Worm (Caenorhabditis elegans) whole organism, early embryonic: ENCODE measurements around the gene F55B11.4.

Source experiments
- ama-1 ChIP-seq: fragments of 150-350 bp; optimal IDR thresholded peaks from 2 replicates; lab custom pipeline; 2014
- ceh-13 ChIP-seq: fragments of 200-800 bp; sonication (Bioruptor generic); optimal IDR thresholded peaks from 2 replicates; lab custom pipeline; 2018; ENCODE audit warnings: mild to moderate bottlenecking, missing genetic modification characterization, missing compliant biosample characterization
- ceh-36 ChIP-seq: sonication (generic microtip); optimal IDR thresholded peaks from 2 replicates; lab custom pipeline; 2016; ENCODE audit warnings: missing genetic modification characterization, inconsistent platforms, missing compliant biosample characterization
- ets-7 ChIP-seq: sonication (generic microtip); optimal IDR thresholded peaks from 2 replicates; lab custom pipeline; 2016; ENCODE audit warnings: missing genotype, missing genetic modification characterization, missing compliant biosample characterization
- hmbx-1 ChIP-seq: sonication (generic microtip); optimal IDR thresholded peaks from 2 replicates; lab custom pipeline; 2016; ENCODE audit warnings: mild to moderate bottlenecking, missing genetic modification characterization, missing compliant biosample characterization
- hmg-4 ChIP-seq: fragments of 200-800 bp; sonication (Bioruptor generic); optimal IDR thresholded peaks from 2 replicates; lab custom pipeline; 2018; ENCODE audit warnings: mild to moderate bottlenecking, missing genetic modification characterization, missing compliant biosample characterization
- scrt-1 ChIP-seq: fragments of 200-800 bp; sonication (Bioruptor generic); IDR thresholded peaks from 2 replicates; pipeline ENCODE4 v1.3.6; 2022; ENCODE audit warnings: missing genetic modification characterization, missing compliant biosample characterization
- tbx-11 ChIP-seq: fragments of 200-800 bp; sonication (Bioruptor generic); IDR thresholded peaks from 2 replicates; pipeline ENCODE4 v1.3.6; 2022; ENCODE audit warnings: missing genetic modification characterization, missing compliant biosample characterization
- tbx-37 ChIP-seq: fragments of 200-800 bp; sonication (Bioruptor generic); conservative IDR thresholded peaks from 2 replicates; pipeline ENCODE4 v1.3.6; 2022; ENCODE audit warnings: missing genetic modification reagents, missing genetic modification characterization, missing compliant biosample characterization

- TF ChIP-seq ama-1 (lab: Kevin White, UChicago) (no peak), tbx-11 (GFP tag; lab: Robert Waterston, UW) (no peak), ets-7 (no peak), tbx-37 (GFP tag; lab: Robert Waterston, UW) (no peak), hmg-4 (GFP tag; lab: Kevin White, UChicago) (no peak), hmbx-1 (tag; lab: Kevin White, UChicago) (no peak), ceh-36 (no peak), ceh-13 (no peak), scrt-1 (no peak)
Observed at ce11 chrIV:14408569-14408968, 22.2 kb downstream of the F55B11.4 start.
